Worm (Caenorhabditis elegans) whole organism, early embryonic: ENCODE measurements around the gene F39G3.4.
"Not testable (repeated sequence)": the region's sequence is repeated elsewhere in the genome, so short reads cannot be mapped to it uniquely, and the experiment has no call there.

ENCODE experiments used
- B0310.2 ChIP-seq: sonication (generic microtip); optimal IDR thresholded peaks from 2 replicates; lab custom pipeline; 2016; ENCODE audit warnings: mild to moderate bottlenecking, missing genetic modification characterization, missing compliant biosample characterization
- F13C5.2 ChIP-seq: sonication (generic microtip); optimal IDR thresholded peaks from 2 replicates; lab custom pipeline; 2017; ENCODE audit warnings: mild to moderate bottlenecking, missing genetic modification characterization, inconsistent platforms, missing compliant biosample characterization
- aly-1 ChIP-seq: sonication (generic microtip); optimal IDR thresholded peaks from 2 replicates; lab custom pipeline; 2016; ENCODE audit warnings: missing genetic modification characterization, missing compliant biosample characterization
- ama-1 ChIP-seq: fragments of 150-350 bp; optimal IDR thresholded peaks from 2 replicates; lab custom pipeline; 2014
- ceh-13 ChIP-seq: fragments of 200-800 bp; sonication (Bioruptor generic); optimal IDR thresholded peaks from 2 replicates; lab custom pipeline; 2018; ENCODE audit warnings: mild to moderate bottlenecking, missing genetic modification characterization, missing compliant biosample characterization
- ceh-36 ChIP-seq: sonication (generic microtip); optimal IDR thresholded peaks from 2 replicates; lab custom pipeline; 2016; ENCODE audit warnings: missing genetic modification characterization, inconsistent platforms, missing compliant biosample characterization
- ets-7 ChIP-seq: sonication (generic microtip); optimal IDR thresholded peaks from 2 replicates; lab custom pipeline; 2016; ENCODE audit warnings: missing genotype, missing genetic modification characterization, missing compliant biosample characterization
- flt-1 ChIP-seq: fragments of 200-800 bp; sonication (Bioruptor generic); IDR thresholded peaks from 2 replicates; pipeline ENCODE4 v1.3.6; 2022; ENCODE audit warnings: missing genetic modification characterization, missing compliant biosample characterization
- hmbx-1 ChIP-seq: sonication (generic microtip); optimal IDR thresholded peaks from 2 replicates; lab custom pipeline; 2016; ENCODE audit warnings: mild to moderate bottlenecking, missing genetic modification characterization, missing compliant biosample characterization
- hmg-4 ChIP-seq: fragments of 200-800 bp; sonication (Bioruptor generic); optimal IDR thresholded peaks from 2 replicates; lab custom pipeline; 2018; ENCODE audit warnings: mild to moderate bottlenecking, missing genetic modification characterization, missing compliant biosample characterization
- hnd-1 ChIP-seq: sonication (generic microtip); optimal IDR thresholded peaks from 2 replicates; lab custom pipeline; 2016; ENCODE audit warnings: missing genetic modification characterization, missing compliant biosample characterization
- pes-1 ChIP-seq: fragments of 200-800 bp; sonication (Bioruptor generic); IDR thresholded peaks from 2 replicates; pipeline ENCODE4 v1.3.6; 2022; ENCODE audit warnings: missing genetic modification reagents, missing genetic modification characterization, missing compliant biosample characterization
- scrt-1 ChIP-seq: fragments of 200-800 bp; sonication (Bioruptor generic); IDR thresholded peaks from 2 replicates; pipeline ENCODE4 v1.3.6; 2022; ENCODE audit warnings: missing genetic modification characterization, missing compliant biosample characterization
- sea-1 ChIP-seq: fragments of 200-800 bp; sonication (Bioruptor generic); conservative IDR thresholded peaks from 2 replicates; pipeline ENCODE4 v1.3.6; 2022; ENCODE audit warnings: missing genetic modification characterization, missing compliant biosample characterization
- tbx-11 ChIP-seq: fragments of 200-800 bp; sonication (Bioruptor generic); IDR thresholded peaks from 2 replicates; pipeline ENCODE4 v1.3.6; 2022; ENCODE audit warnings: missing genetic modification characterization, missing compliant biosample characterization
- tbx-37 ChIP-seq: fragments of 200-800 bp; sonication (Bioruptor generic); conservative IDR thresholded peaks from 2 replicates; pipeline ENCODE4 v1.3.6; 2022; ENCODE audit warnings: missing genetic modification reagents, missing genetic modification characterization, missing compliant biosample characterization
- tra-4 ChIP-seq: sonication (generic microtip); optimal IDR thresholded peaks from 2 replicates; lab custom pipeline; 2017; ENCODE audit warnings: missing genetic modification characterization, missing compliant biosample characterization

Gene F39G3.4

ce11 chrV:4755308-4756029 lies 30.9 kb downstream of the F39G3.4 start, which contains the start of gene pgl-3:
TSS of gene pgl-3 (plus strand) at chrV:4755979.
- TF ChIP-seq ceh-13 (GFP tag; lab: Kevin White, UChicago) (no peak), B0310.2 (tag; lab: Kevin White, UChicago) (no peak), hmbx-1 (tag; lab: Kevin White, UChicago) (no peak), scrt-1 (GFP tag; lab: Robert Waterston, UW) (no peak), tbx-11 (GFP tag; lab: Robert Waterston, UW) (no peak), ceh-36 (no peak), F13C5.2 (tag; lab: Kevin White, UChicago) (no peak), hnd-1 (no peak), ets-7 (tag; lab: Kevin White, UChicago) (no peak), aly-1 (no peak)

ce11 chrV:4758019-4758418 lies 33.5 kb downstream of the F39G3.4 start:
- TF ChIP-seq F13C5.2 (tag; lab: Kevin White, UChicago) (no peak), sea-1 (no peak), B0310.2 (tag; lab: Kevin White, UChicago) (no peak), ceh-36 (no peak), scrt-1 (GFP tag; lab: Robert Waterston, UW) (no peak), ceh-13 (GFP tag; lab: Kevin White, UChicago) (no peak), hnd-1 (no peak), hmbx-1 (tag; lab: Kevin White, UChicago) (no peak), tbx-37 (no peak), tbx-11 (GFP tag; lab: Robert Waterston, UW) (no peak), flt-1 (GFP tag; lab: Robert Waterston, UW) (no peak), aly-1 (no peak), ets-7 (tag; lab: Kevin White, UChicago) (no peak), tra-4 (tag; lab: Kevin White, UChicago) (no peak)

ce11 chrV:4758540-4758939 lies 34.0 kb downstream of the F39G3.4 start:
- TF ChIP-seq F13C5.2 (tag; lab: Kevin White, UChicago) (no peak), pes-1 (GFP tag; lab: Robert Waterston, UW) (no peak), aly-1 (no peak), ets-7 (tag; lab: Kevin White, UChicago) (no peak), hmg-4 (GFP tag; lab: Kevin White, UChicago) (no peak), scrt-1 (GFP tag; lab: Robert Waterston, UW) (no peak)

- not testable (repeated sequence) for TF ChIP-seq flt-1 (GFP tag; lab: Robert Waterston, UW); aly-1; hnd-1
These were observed 36.1 kb downstream of the F39G3.4 start, which contains the start of gene bgnt-1.4 for ce11 chrV:4760674-4761073. TSS of gene bgnt-1.4 (plus strand) at chrV:4760974.

ce11 chrV:4766501-4766900 lies 41.9 kb downstream of the F39G3.4 start, which contains the start of gene C18G1.8:
TSS of gene C18G1.8 (minus strand) at chrV:4766601.
- no peak for TF ChIP-seq hmbx-1 (tag; lab: Kevin White, UChicago)
- TF ChIP-seq hmg-4 (GFP tag; lab: Kevin White, UChicago): no peak
- no peak for TF ChIP-seq ceh-36
- TF ChIP-seq F13C5.2 (tag; lab: Kevin White, UChicago): no peak
- TF ChIP-seq hnd-1: no peak
- no peak for TF ChIP-seq pes-1 (GFP tag; lab: Robert Waterston, UW)
- no peak for TF ChIP-seq ets-7 (tag; lab: Kevin White, UChicago)
- TF ChIP-seq ceh-13 (GFP tag; lab: Kevin White, UChicago): no peak
- TF ChIP-seq tbx-37: no peak
- no peak for TF ChIP-seq ama-1 (lab: Kevin White, UChicago)
- no peak for TF ChIP-seq tra-4 (tag; lab: Kevin White, UChicago)

DNA sequence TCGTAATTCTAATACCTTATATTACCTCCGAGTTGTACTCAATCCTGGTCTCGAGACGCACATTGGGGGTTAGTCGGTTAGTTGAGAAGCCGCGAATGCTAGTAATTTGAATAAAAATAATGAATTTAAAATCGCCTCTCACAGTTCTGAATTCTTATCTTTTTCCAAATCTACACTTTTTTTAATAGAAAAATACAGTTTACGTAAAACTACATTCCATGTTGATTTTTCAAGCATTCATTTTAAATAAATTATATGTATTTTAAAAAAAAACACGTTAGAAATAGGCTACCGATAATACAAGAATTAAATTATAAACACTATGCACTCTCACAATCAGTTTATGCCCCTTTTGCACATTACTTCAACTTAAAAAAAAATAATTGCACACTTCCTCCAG lies 45.1 kb downstream of the F39G3.4 start, which contains the start of gene C18G1.9:
Gene C18G1.9 (minus strand): TSS at position 101 of the 400 bp plus-strand sequence.
- no peak for TF ChIP-seq ceh-36
- no peak for TF ChIP-seq hmg-4 (GFP tag; lab: Kevin White, UChicago)
- no peak for TF ChIP-seq aly-1
- no peak for TF ChIP-seq scrt-1 (GFP tag; lab: Robert Waterston, UW)
- TF ChIP-seq ama-1 (lab: Kevin White, UChicago): no peak
- no peak for TF ChIP-seq tbx-37
- TF ChIP-seq F13C5.2 (tag; lab: Kevin White, UChicago): no peak
- TF ChIP-seq hnd-1: no peak
- TF ChIP-seq tra-4 (tag; lab: Kevin White, UChicago): no peak
- no peak for TF ChIP-seq ceh-13 (GFP tag; lab: Kevin White, UChicago)

DNA sequence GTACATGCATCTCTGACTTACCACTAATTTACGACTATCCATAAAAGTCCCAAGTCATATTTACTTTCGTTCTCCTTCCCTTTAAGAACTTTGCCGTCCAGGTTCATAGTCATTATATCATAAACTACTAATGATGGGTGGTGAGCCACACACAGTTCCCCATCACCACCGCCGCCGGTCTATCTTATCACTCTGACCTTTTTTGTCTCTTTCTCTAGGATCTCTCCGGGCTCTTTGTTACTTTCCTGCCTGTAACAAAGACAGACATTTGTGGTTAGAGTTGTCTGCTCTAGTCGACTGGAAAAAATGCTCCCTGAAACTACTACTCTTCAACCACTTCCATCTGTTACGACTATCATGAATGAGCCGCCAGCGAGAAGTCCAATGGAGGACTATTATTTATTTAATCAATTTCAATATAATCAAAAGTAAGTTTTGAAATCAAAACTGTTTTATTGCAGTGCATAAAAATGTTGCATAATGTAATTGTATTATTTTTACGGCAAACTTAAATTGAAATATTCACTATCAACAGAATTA lies 45.9 kb downstream of the F39G3.4 start, which contains the start of gene elt-7:
Gene elt-7 (plus strand): TSS at position 263 of the 540 bp plus-strand sequence.
- no peak for TF ChIP-seq hmbx-1 (tag; lab: Kevin White, UChicago)
- TF ChIP-seq tra-4 (tag; lab: Kevin White, UChicago): no peak
- no peak for TF ChIP-seq ets-7 (tag; lab: Kevin White, UChicago)
- TF ChIP-seq hnd-1: no peak
- TF ChIP-seq B0310.2 (tag; lab: Kevin White, UChicago): no peak
- no peak for TF ChIP-seq ceh-13 (GFP tag; lab: Kevin White, UChicago)
- no peak for TF ChIP-seq scrt-1 (GFP tag; lab: Robert Waterston, UW)
- no peak for TF ChIP-seq sea-1
- no peak for TF ChIP-seq tbx-37
- no peak for TF ChIP-seq tbx-11 (GFP tag; lab: Robert Waterston, UW)

- TF ChIP-seq tbx-37: no peak
- TF ChIP-seq ceh-13 (GFP tag; lab: Kevin White, UChicago): no peak
- no peak for TF ChIP-seq ama-1 (lab: Kevin White, UChicago)
- no peak for TF ChIP-seq hmg-4 (GFP tag; lab: Kevin White, UChicago)
- TF ChIP-seq hmbx-1 (tag; lab: Kevin White, UChicago): no peak
- no peak for TF ChIP-seq pes-1 (GFP tag; lab: Robert Waterston, UW)
- TF ChIP-seq ceh-36: no peak
- TF ChIP-seq sea-1: no peak
- no peak for TF ChIP-seq F13C5.2 (tag; lab: Kevin White, UChicago)
- no peak for TF ChIP-seq flt-1 (GFP tag; lab: Robert Waterston, UW)
- no peak for TF ChIP-seq tra-4 (tag; lab: Kevin White, UChicago)
- TF ChIP-seq tbx-11 (GFP tag; lab: Robert Waterston, UW): no peak
- no peak for TF ChIP-seq aly-1
- no peak for TF ChIP-seq ets-7 (tag; lab: Kevin White, UChicago)
- no peak for TF ChIP-seq hnd-1
These were observed 50.6 kb downstream of the F39G3.4 start for ce11 chrV:4775140-4775539.
